Fruit fly (Drosophila melanogaster): ENCODE results near the gene CG14907.

DNA sequence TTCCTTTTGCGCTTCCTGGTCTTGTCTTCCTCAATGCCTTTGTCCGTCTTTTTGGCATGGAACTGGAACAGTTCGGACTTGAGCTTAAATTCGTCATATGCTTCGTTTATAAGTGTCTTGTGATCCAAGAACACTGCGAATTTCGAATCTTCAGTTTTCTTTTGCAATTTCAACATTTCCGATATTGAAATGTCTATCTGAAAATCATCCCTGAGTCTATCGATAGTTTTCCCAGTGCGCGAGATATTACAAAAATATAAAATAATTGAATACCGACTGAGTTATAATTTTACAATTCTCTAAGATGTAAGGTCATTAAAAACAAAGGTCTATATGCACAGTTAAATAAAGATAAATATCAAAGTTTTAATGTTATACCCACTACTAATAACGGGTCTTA, 1.2 kb downstream of the CG14907 start, which contains the start of gene Mettl4:
- TF ChIP-seq insv (optimal IDR thresholded peaks at IDR 0.05) (no peak), psq (optimal IDR thresholded peaks at IDR 0.05) (no peak), Myc (optimal IDR thresholded peaks at IDR 0.05) (no peak), ttk (optimal IDR thresholded peaks at IDR 0.05) (no peak), Sin3A (optimal IDR thresholded peaks at IDR 0.05) (no peak)

Measured in Kc167 (cell line).